Worm (Caenorhabditis elegans) whole organism, midembryonic: ENCODE data around the gene faah-2.

Source experiments
- T22C8.4 ChIP-seq: fragments of 200-800 bp; sonication (Bioruptor generic); IDR thresholded peaks from 2 replicates; pipeline ENCODE4 v1.3.6; 2022; ENCODE audit warnings: missing genetic modification characterization, missing compliant biosample characterization
- cog-1 ChIP-seq: sonication (generic microtip); optimal IDR thresholded peaks from 2 replicates; lab custom pipeline; 2016; ENCODE audit warnings: missing genetic modification characterization, missing compliant biosample characterization
- flt-1 ChIP-seq: fragments of 200-800 bp; sonication (Bioruptor generic); IDR thresholded peaks from 2 replicates; pipeline ENCODE4 v1.3.6; 2022; ENCODE audit warnings: missing genetic modification characterization, missing compliant biosample characterization
- klf-2 ChIP-seq: fragments of 200-800 bp; sonication (Bioruptor generic); conservative IDR thresholded peaks from 2 replicates; pipeline ENCODE4 v1.3.6; 2022; ENCODE audit warnings: missing genetic modification reagents, missing genetic modification characterization, missing compliant biosample characterization
- med-1 ChIP-seq: sonication (generic microtip); optimal IDR thresholded peaks from 2 replicates; lab custom pipeline; 2017; ENCODE audit warnings: missing genetic modification characterization, mild to moderate bottlenecking, missing compliant biosample characterization, antibody characterized with exemption, missing genetic modification reagents; ENCODE audit not compliant: insufficient read depth
- ref-1 ChIP-seq: fragments of 200-800 bp; sonication (Bioruptor generic); conservative IDR thresholded peaks from 2 replicates; pipeline ENCODE4 v1.3.6; 2022; ENCODE audit warnings: missing genetic modification reagents, missing genetic modification characterization, missing compliant biosample characterization
- tab-1 ChIP-seq: fragments of 200-800 bp; sonication (Bioruptor generic); IDR thresholded peaks from 2 replicates; pipeline ENCODE4 v1.3.6; 2022; ENCODE audit warnings: missing genetic modification characterization, missing compliant biosample characterization
- ztf-23 ChIP-seq: fragments of 200-800 bp; sonication (Bioruptor generic); IDR thresholded peaks from 2 replicates; pipeline ENCODE4 v1.3.6; 2022; ENCODE audit warnings: missing genetic modification reagents, missing genetic modification characterization, missing compliant biosample characterization
- ztf-29 ChIP-seq: fragments of 200-800 bp; sonication (Bioruptor generic); IDR thresholded peaks from 2 replicates; pipeline ENCODE4 v1.3.6; 2022; ENCODE audit warnings: missing genetic modification reagents, missing genetic modification characterization, missing compliant biosample characterization

faah-2 gene

ce11 chrIV:8148494-8148893, 3.8 kb upstream of the faah-2 start, which contains the start of gene pmk-1:
pmk-1 (plus strand) TSS chrIV:8148794.
- TF ChIP-seq flt-1 (GFP tag; lab: Robert Waterston, UW), result no peak
- TF ChIP-seq T22C8.4 (GFP tag; lab: Robert Waterston, UW), result no peak
- TF ChIP-seq med-1, result no peak
- TF ChIP-seq ref-1 (GFP tag; lab: Robert Waterston, UW), result no peak
- TF ChIP-seq tab-1 (GFP tag; lab: Robert Waterston, UW), result no peak
- no peak for TF ChIP-seq klf-2 (GFP tag; lab: Robert Waterston, UW)
- TF ChIP-seq ztf-29 (GFP tag; lab: Robert Waterston, UW), result no peak
- no peak for TF ChIP-seq ztf-23
- no peak for TF ChIP-seq cog-1 (tag; lab: Kevin White, UChicago)

ce11 chrIV:8151721-8152120, 524 bp upstream of the faah-2 start:
- TF ChIP-seq med-1 (no peak), klf-2 (GFP tag; lab: Robert Waterston, UW) (no peak), T22C8.4 (GFP tag; lab: Robert Waterston, UW) (no peak), tab-1 (GFP tag; lab: Robert Waterston, UW) (no peak), flt-1 (GFP tag; lab: Robert Waterston, UW) (no peak), ref-1 (GFP tag; lab: Robert Waterston, UW) (no peak), cog-1 (tag; lab: Kevin White, UChicago) (no peak), ztf-23 (no peak), ztf-29 (GFP tag; lab: Robert Waterston, UW) (no peak)

DNA sequence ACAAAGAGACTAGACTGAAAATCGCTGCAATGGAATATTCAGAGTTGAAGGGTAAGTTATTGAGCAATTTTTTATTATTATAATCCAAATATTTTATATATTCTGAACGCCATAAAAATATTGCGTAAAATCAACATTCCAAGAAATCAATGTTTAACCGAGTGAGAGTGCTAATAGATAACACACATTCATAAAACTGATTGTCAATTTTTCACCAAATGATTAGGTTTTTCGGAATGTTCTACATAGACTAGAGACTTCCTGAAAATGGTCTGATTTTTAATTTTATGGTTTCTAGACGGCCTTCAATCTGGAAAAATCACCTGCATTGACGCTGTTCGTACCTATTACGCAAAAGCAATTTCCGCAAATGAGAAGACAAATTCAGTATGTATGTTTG, 443 bp downstream of the faah-2 start:
- TF ChIP-seq med-1 (no peak), ztf-23 (no peak), ref-1 (GFP tag; lab: Robert Waterston, UW) (no peak)

ce11 chrIV:8153163-8153562, 918 bp downstream of the faah-2 start:
- TF ChIP-seq ztf-29 (GFP tag; lab: Robert Waterston, UW) (no peak), ref-1 (GFP tag; lab: Robert Waterston, UW) (no peak), klf-2 (GFP tag; lab: Robert Waterston, UW) (no peak), tab-1 (GFP tag; lab: Robert Waterston, UW) (no peak), cog-1 (tag; lab: Kevin White, UChicago) (no peak), T22C8.4 (GFP tag; lab: Robert Waterston, UW) (no peak), med-1 (no peak), flt-1 (GFP tag; lab: Robert Waterston, UW) (no peak), ztf-23 (no peak)

ce11 chrIV:8154966-8155365, 2.7 kb downstream of the faah-2 start:
- TF ChIP-seq cog-1 (tag; lab: Kevin White, UChicago) (no peak), flt-1 (GFP tag; lab: Robert Waterston, UW) (no peak), tab-1 (GFP tag; lab: Robert Waterston, UW) (no peak), ztf-29 (GFP tag; lab: Robert Waterston, UW) (no peak), ref-1 (GFP tag; lab: Robert Waterston, UW) (no peak), ztf-23 (no peak), klf-2 (GFP tag; lab: Robert Waterston, UW) (no peak)

ce11 chrIV:8157161-8157560, 4.9 kb downstream of the faah-2 start, which contains the start of gene B0218.5:
B0218.5 (minus strand) TSS chrIV:8157261.
- no peak for TF ChIP-seq ztf-23
- TF ChIP-seq cog-1 (tag; lab: Kevin White, UChicago), result no peak
- TF ChIP-seq T22C8.4 (GFP tag; lab: Robert Waterston, UW), result no peak
- no peak for TF ChIP-seq tab-1 (GFP tag; lab: Robert Waterston, UW)
- no peak for TF ChIP-seq med-1
- no peak for TF ChIP-seq flt-1 (GFP tag; lab: Robert Waterston, UW)
- no peak for TF ChIP-seq ref-1 (GFP tag; lab: Robert Waterston, UW)
- TF ChIP-seq klf-2 (GFP tag; lab: Robert Waterston, UW), result no peak
- no peak for TF ChIP-seq ztf-29 (GFP tag; lab: Robert Waterston, UW)

- no peak for TF ChIP-seq ref-1 (GFP tag; lab: Robert Waterston, UW)
- TF ChIP-seq T22C8.4 (GFP tag; lab: Robert Waterston, UW), result no peak
- TF ChIP-seq med-1, result no peak
- no peak for TF ChIP-seq klf-2 (GFP tag; lab: Robert Waterston, UW)
- TF ChIP-seq flt-1 (GFP tag; lab: Robert Waterston, UW), result no peak
- TF ChIP-seq cog-1 (tag; lab: Kevin White, UChicago), result no peak
- no peak for TF ChIP-seq ztf-29 (GFP tag; lab: Robert Waterston, UW)
These were observed 6.8 kb downstream of the faah-2 start, which contains the start of gene faah-1 for ce11 chrIV:8159087-8159486. faah-1 (plus strand) TSS chrIV:8159387.

ce11 chrIV:8159995-8160394, 7.8 kb downstream of the faah-2 start:
- TF ChIP-seq ztf-29 (GFP tag; lab: Robert Waterston, UW) (no peak), cog-1 (tag; lab: Kevin White, UChicago) (no peak), ztf-23 (no peak), tab-1 (GFP tag; lab: Robert Waterston, UW) (no peak), T22C8.4 (GFP tag; lab: Robert Waterston, UW) (no peak), ref-1 (GFP tag; lab: Robert Waterston, UW) (no peak), flt-1 (GFP tag; lab: Robert Waterston, UW) (no peak), med-1 (no peak), klf-2 (GFP tag; lab: Robert Waterston, UW) (no peak)

DNA sequence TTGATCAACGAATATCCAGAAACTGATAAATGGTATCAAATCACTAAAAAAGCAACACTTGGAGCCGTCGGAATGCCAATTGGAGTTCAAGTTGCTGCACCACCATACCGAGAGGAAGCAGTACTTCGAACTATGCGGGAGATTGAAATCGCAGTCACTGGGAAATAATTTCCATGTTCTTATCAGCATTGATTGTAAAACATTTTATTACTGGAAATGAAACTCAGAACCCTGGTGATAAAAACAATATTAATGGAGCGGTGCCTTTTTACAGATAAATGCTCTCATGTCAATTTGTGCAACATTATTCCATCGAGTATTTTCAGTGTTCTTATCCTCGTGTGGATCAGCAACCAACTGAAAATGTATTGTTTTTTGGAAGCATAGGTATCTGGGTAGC, 9.5 kb downstream of the faah-2 start:
- no peak for TF ChIP-seq T22C8.4 (GFP tag; lab: Robert Waterston, UW)
- no peak for TF ChIP-seq ref-1 (GFP tag; lab: Robert Waterston, UW)
- TF ChIP-seq klf-2 (GFP tag; lab: Robert Waterston, UW), result no peak
- TF ChIP-seq ztf-29 (GFP tag; lab: Robert Waterston, UW), result no peak
- no peak for TF ChIP-seq med-1
- TF ChIP-seq ztf-23, result no peak
- no peak for TF ChIP-seq flt-1 (GFP tag; lab: Robert Waterston, UW)
- TF ChIP-seq tab-1 (GFP tag; lab: Robert Waterston, UW), result no peak
- no peak for TF ChIP-seq cog-1 (tag; lab: Kevin White, UChicago)

DNA sequence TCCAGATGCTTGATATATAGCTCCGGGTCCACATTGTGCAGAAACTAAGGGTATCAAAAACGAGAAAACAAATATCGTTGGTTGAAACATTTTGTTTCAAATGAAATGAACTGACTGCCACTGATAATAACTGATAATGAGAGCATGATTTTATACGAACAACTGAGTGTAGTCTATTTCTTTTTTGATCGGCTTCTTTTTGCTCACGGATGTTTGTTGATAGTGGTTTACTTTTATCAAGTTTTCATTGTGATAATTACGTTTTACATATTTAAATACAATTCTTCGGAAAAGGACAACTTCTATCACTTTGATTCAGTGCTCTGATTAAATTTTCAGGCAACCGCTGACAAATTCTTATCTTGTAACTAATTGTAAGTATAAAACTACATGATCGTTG, 11.4 kb downstream of the faah-2 start, which contains the start of gene clec-51:
clec-51 (minus strand) TSS at position 114 of the 400 bp plus-strand sequence.
- TF ChIP-seq ref-1 (GFP tag; lab: Robert Waterston, UW) (no peak), ztf-29 (GFP tag; lab: Robert Waterston, UW) (no peak), med-1 (no peak), T22C8.4 (GFP tag; lab: Robert Waterston, UW) (no peak), cog-1 (tag; lab: Kevin White, UChicago) (no peak), flt-1 (GFP tag; lab: Robert Waterston, UW) (no peak), tab-1 (GFP tag; lab: Robert Waterston, UW) (no peak), ztf-23 (no peak), klf-2 (GFP tag; lab: Robert Waterston, UW) (no peak)
